Worm (Caenorhabditis elegans): Measurements from ENCODE around the gene W04G3.11.
A peak's percentile ranks its signal among the peaks of the same experiment; 100 is the strongest.

Gene W04G3.11

DNA sequence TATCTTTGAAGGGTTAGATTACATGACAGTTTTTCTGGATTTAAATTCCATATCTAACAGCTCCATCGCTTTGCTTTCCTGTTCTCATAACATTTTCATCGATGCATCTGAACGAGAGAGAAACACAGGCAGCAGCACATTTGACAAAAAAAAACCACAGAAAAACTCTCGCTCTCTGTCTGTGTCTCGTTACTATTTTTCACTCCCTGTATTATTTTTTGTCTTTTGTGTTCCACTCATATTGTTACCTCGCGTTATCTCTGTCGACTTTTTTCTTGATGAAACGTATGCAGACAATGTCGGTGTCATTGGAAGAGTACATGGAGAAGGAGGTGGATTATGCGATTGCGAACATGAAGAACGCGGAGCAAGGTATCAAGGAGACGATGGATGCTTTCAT lies at the start of gene W04G3.11:
W04G3.11 (plus strand) TSS at position 244 of the 400 bp plus-strand sequence.
- TF ChIP-seq ztf-4 (tag; optimal IDR thresholded peaks at IDR 0.05) (no peak), elt-1 (tag; optimal IDR thresholded peaks at IDR 0.05) (no peak), snpc-4 (tag; optimal IDR thresholded peaks at IDR 0.05) (no peak), egl-27 (tag; optimal IDR thresholded peaks at IDR 0.05) (no peak), nhr-11 (tag; optimal IDR thresholded peaks at IDR 0.05) (no peak), dmd-4 (tag; optimal IDR thresholded peaks at IDR 0.05) (no peak)

- TF ChIP-seq ztf-1 (GFP tag; conservative IDR thresholded peaks at IDR 0.05) (no peak), zag-1 (tag; optimal IDR thresholded peaks at IDR 0.05) (no peak), lin-13 (GFP tag; optimal IDR thresholded peaks at IDR 0.05) (no peak), F13H6.1 (tag; optimal IDR thresholded peaks at IDR 0.05) (no peak), ztf-4 (tag; optimal IDR thresholded peaks at IDR 0.05) (no peak), ceh-82 (tag; optimal IDR thresholded peaks at IDR 0.05) (no peak), mdl-1 (tag; optimal IDR thresholded peaks at IDR 0.05) (no peak), unc-39 (tag; optimal IDR thresholded peaks at IDR 0.05) (no peak), gmeb-1 (tag; optimal IDR thresholded peaks at IDR 0.05) (no peak), skn-1 (tag; optimal IDR thresholded peaks at IDR 0.05) (no peak), sem-4 (tag; optimal IDR thresholded peaks at IDR 0.05) (no peak), mbf-1 (tag; optimal IDR thresholded peaks at IDR 0.05) (no peak), sma-9 (GFP tag; optimal IDR thresholded peaks at IDR 0.05) (no peak), sma-9 (tag; optimal IDR thresholded peaks at IDR 0.05) (no peak), ZK546.5 (tag; optimal IDR thresholded peaks at IDR 0.05) (no peak), nhr-77 (tag; optimal IDR thresholded peaks at IDR 0.05) (no peak)
Measured at ce11 chrX:11042777-11043176, 46.2 kb upstream of the W04G3.11 start, which contains the start of gene C09F12.3. Gene C09F12.3, minus strand, starts transcription at chrX:11042877.

DNA sequence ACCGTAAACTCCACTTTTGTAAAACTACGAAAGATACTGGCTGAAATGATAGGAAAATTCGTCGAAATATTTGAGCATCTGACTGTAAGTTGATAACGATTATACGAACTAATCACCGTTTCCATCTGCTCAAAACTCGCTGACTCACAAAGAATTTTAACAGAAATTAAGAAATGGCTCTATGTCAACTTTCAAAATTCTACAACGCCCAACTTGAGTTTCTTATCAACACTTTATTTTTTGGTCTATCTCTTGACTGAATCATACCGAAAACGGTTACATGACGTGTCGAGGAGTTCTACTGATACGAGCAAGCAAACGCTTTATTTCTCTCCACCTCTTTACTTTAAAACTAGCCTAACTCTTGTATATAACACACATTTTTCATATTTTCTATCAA lies 41.8 kb upstream of the W04G3.11 start, which contains the start of gene clc-1:
clc-1 (plus strand) TSS at position 264 of the 400 bp plus-strand sequence.
- TF ChIP-seq sem-4 (tag; optimal IDR thresholded peaks at IDR 0.05): no peak
- TF ChIP-seq elt-1 (tag; optimal IDR thresholded peaks at IDR 0.05): no peak
- peak; percentile 98 for TF ChIP-seq fos-1 (tag; optimal IDR thresholded peaks at IDR 0.05)
- peak; percentile 44 for TF ChIP-seq gmeb-1 (tag; optimal IDR thresholded peaks at IDR 0.05)
- no peak for TF ChIP-seq egl-27 (tag; optimal IDR thresholded peaks at IDR 0.05)
- TF ChIP-seq nhr-11 (tag; optimal IDR thresholded peaks at IDR 0.05): no peak
- TF ChIP-seq lin-39 (tag; optimal IDR thresholded peaks at IDR 0.05): no peak
- no peak for TF ChIP-seq ama-1 (optimal IDR thresholded peaks at IDR 0.05)
- no peak for TF ChIP-seq Y55F3AM.14 (GFP tag; optimal IDR thresholded peaks at IDR 0.05)
- no peak for TF ChIP-seq C34F6.9 (tag; optimal IDR thresholded peaks at IDR 0.05)
- no peak for TF ChIP-seq ceh-16 (tag; optimal IDR thresholded peaks at IDR 0.05)
- TF ChIP-seq snpc-4 (tag; optimal IDR thresholded peaks at IDR 0.05): no peak
- TF ChIP-seq nhr-129 (tag; optimal IDR thresholded peaks at IDR 0.05): no peak
- TF ChIP-seq F13H6.1 (tag; optimal IDR thresholded peaks at IDR 0.05): peak; percentile 38
- no peak for TF ChIP-seq zag-1 (tag; optimal IDR thresholded peaks at IDR 0.05)
- TF ChIP-seq dmd-4 (tag; optimal IDR thresholded peaks at IDR 0.05): no peak
- TF ChIP-seq nhr-21 (tag; optimal IDR thresholded peaks at IDR 0.05): no peak
- no peak for TF ChIP-seq ztf-4 (tag; optimal IDR thresholded peaks at IDR 0.05)
- TF ChIP-seq nhr-10 (tag; optimal IDR thresholded peaks at IDR 0.05): no peak
- no peak for TF ChIP-seq ceh-82 (tag; optimal IDR thresholded peaks at IDR 0.05)
- no peak for TF ChIP-seq peb-1 (tag; optimal IDR thresholded peaks at IDR 0.05)
- TF ChIP-seq nhr-237 (tag; optimal IDR thresholded peaks at IDR 0.05): no peak
- no peak for TF ChIP-seq ztf-11 (tag; optimal IDR thresholded peaks at IDR 0.05)
- no peak for TF ChIP-seq alr-1 (tag; optimal IDR thresholded peaks at IDR 0.05)
- TF ChIP-seq sma-9 (GFP tag; optimal IDR thresholded peaks at IDR 0.05): peak; percentile 50
- TF ChIP-seq sma-9 (tag; optimal IDR thresholded peaks at IDR 0.05): no peak
- peak; percentile 84 for TF ChIP-seq crh-2 (tag; optimal IDR thresholded peaks at IDR 0.05)

ce11 chrX:11050335-11050734 lies 38.7 kb upstream of the W04G3.11 start:
- TF ChIP-seq C34F6.9 (tag; optimal IDR thresholded peaks at IDR 0.05): no peak

ce11 chrX:11053615-11054014 lies 35.4 kb upstream of the W04G3.11 start, which contains the start of gene C09F12.2:
Gene C09F12.2, plus strand, starts transcription at chrX:11053915.
- TF ChIP-seq ama-1 (optimal IDR thresholded peaks at IDR 0.05): no peak
- TF ChIP-seq Y55F3AM.14 (GFP tag; optimal IDR thresholded peaks at IDR 0.05): no peak
- no peak for TF ChIP-seq zag-1 (tag; optimal IDR thresholded peaks at IDR 0.05)
- TF ChIP-seq skn-1 (tag; optimal IDR thresholded peaks at IDR 0.05): no peak
- no peak for TF ChIP-seq F13H6.1 (tag; optimal IDR thresholded peaks at IDR 0.05)
- TF ChIP-seq gmeb-1 (tag; optimal IDR thresholded peaks at IDR 0.05): no peak
- no peak for TF ChIP-seq aly-2 (tag; optimal IDR thresholded peaks at IDR 0.05)
- no peak for TF ChIP-seq unc-62 (GFP tag; optimal IDR thresholded peaks at IDR 0.05)
- no peak for TF ChIP-seq ZK546.5 (tag; optimal IDR thresholded peaks at IDR 0.05)
- TF ChIP-seq nhr-77 (tag; optimal IDR thresholded peaks at IDR 0.05): no peak
- TF ChIP-seq R02D3.7 (tag; optimal IDR thresholded peaks at IDR 0.05): no peak
- TF ChIP-seq sma-3 (GFP tag; optimal IDR thresholded peaks at IDR 0.05): no peak
- no peak for TF ChIP-seq nhr-23 (tag; optimal IDR thresholded peaks at IDR 0.05)
